Fruit fly (Drosophila melanogaster): ENCODE results near the gene CG31268.
"Not testable (repeated sequence)": the region's sequence is repeated elsewhere in the genome, so short reads cannot be mapped to it uniquely, and the experiment has no call there.

dm6 chr3R:16992716-16993115 lies 38.9 kb upstream of the CG31268 start, which contains the start of gene CG31274:
- not testable (repeated sequence) for TF ChIP-seq Clk (GFP tag; optimal IDR thresholded peaks at IDR 0.05); CG7045 (GFP tag; optimal IDR thresholded peaks at IDR 0.05); CG14711 (tag; optimal IDR thresholded peaks at IDR 0.05); cic (GFP tag; optimal IDR thresholded peaks at IDR 0.05); CG12768 (GFP tag; optimal IDR thresholded peaks at IDR 0.05); kay (GFP tag; ENCODE audit: borderline replicate concordance)
